Worm (Caenorhabditis elegans): ENCODE measurements around the gene srv-27.

Gene srv-27

ce11 chrIV:6290741-6291140, 7.4 kb downstream of the srv-27 start, which contains the start of gene srv-24:
TSS of gene srv-24 (minus strand) at chrIV:6290841.
- no peak for TF ChIP-seq pqm-1 (tag; optimal IDR thresholded peaks at IDR 0.05)
- TF ChIP-seq vab-7 (GFP tag; IDR thresholded peaks at IDR 0.05) = no peak
- no peak for TF ChIP-seq nhr-76 (tag; optimal IDR thresholded peaks at IDR 0.05)
- no peak for TF ChIP-seq tag-97 (GFP tag; IDR thresholded peaks at IDR 0.05)

- TF ChIP-seq ctbp-1 (GFP tag; IDR thresholded peaks at IDR 0.05) (no peak), mxl-3 (GFP tag; optimal IDR thresholded peaks at IDR 0.05) (no peak), ZK546.5 (tag; optimal IDR thresholded peaks at IDR 0.05) (no peak), ceh-62 (tag; optimal IDR thresholded peaks at IDR 0.05) (no peak), tag-97 (GFP tag; IDR thresholded peaks at IDR 0.05) (no peak), hif-1 (tag; optimal IDR thresholded peaks at IDR 0.05) (no peak), lin-15B (tag; optimal IDR thresholded peaks at IDR 0.05) (no peak), saeg-2 (GFP tag; IDR thresholded peaks at IDR 0.05) (no peak), lin-1 (GFP tag; IDR thresholded peaks at IDR 0.05) (no peak)
These were observed 13.9 kb downstream of the srv-27 start, which contains the start of gene ops-1 for ce11 chrIV:6284277-6284676. TSS of gene ops-1 (minus strand) at chrIV:6284377.

ce11 chrIV:6282143-6282542, 16.0 kb downstream of the srv-27 start, which contains the start of gene srv-32:
TSS of gene srv-32 (minus strand) at chrIV:6282243.
- TF ChIP-seq dmd-9 (GFP tag; IDR thresholded peaks at IDR 0.05) = no peak

ce11 chrIV:6279392-6279791, 18.8 kb downstream of the srv-27 start, which contains the start of gene sams-5:
TSS of gene sams-5 (minus strand) at chrIV:6279522.
- TF ChIP-seq nhr-76 (tag; optimal IDR thresholded peaks at IDR 0.05) = no peak
- TF ChIP-seq unc-130 (GFP tag; optimal IDR thresholded peaks at IDR 0.05) = no peak
- TF ChIP-seq T26A8.4 (GFP tag; IDR thresholded peaks at IDR 0.05) = no peak
- TF ChIP-seq aly-2 (tag; optimal IDR thresholded peaks at IDR 0.05) = no peak
- TF ChIP-seq zip-11 (GFP tag; IDR thresholded peaks at IDR 0.05) = no peak
- TF ChIP-seq attf-4 (tag; optimal IDR thresholded peaks at IDR 0.05) = no peak
- no peak for TF ChIP-seq nhr-11 (tag; optimal IDR thresholded peaks at IDR 0.05)
- TF ChIP-seq fos-1 (tag; optimal IDR thresholded peaks at IDR 0.05) = no peak
- no peak for TF ChIP-seq ama-1 (optimal IDR thresholded peaks at IDR 0.05)
- TF ChIP-seq saeg-2 (GFP tag; IDR thresholded peaks at IDR 0.05) = no peak
- no peak for TF ChIP-seq hmg-1.1 (GFP tag; IDR thresholded peaks at IDR 0.05)

ce11 chrIV:6275671-6276209, 22.4 kb downstream of the srv-27 start, which contains the start of the genes aat-4 and T13A10.1:
TSS of gene aat-4 (minus strand) at chrIV:6275721.
TSS of gene T13A10.1 (plus strand) at chrIV:6276081.
- TF ChIP-seq snpc-1.2 (GFP tag; IDR thresholded peaks at IDR 0.05) (no peak), ceh-20 (GFP tag; IDR thresholded peaks at IDR 0.05) (no peak), php-3 (GFP tag; IDR thresholded peaks at IDR 0.05) (peak; percentile 84), lin-15B (tag; optimal IDR thresholded peaks at IDR 0.05) (no peak), gei-8 (GFP tag; optimal IDR thresholded peaks at IDR 0.05) (no peak), Y5F2A.4 (GFP tag; optimal IDR thresholded peaks at IDR 0.05) (no peak), F37D6.2 (tag; optimal IDR thresholded peaks at IDR 0.05) (no peak), pqm-1 (tag; optimal IDR thresholded peaks at IDR 0.05) (peak; percentile 92), nhr-41 (GFP tag; IDR thresholded peaks at IDR 0.05) (peak; percentile 65; the same call in 1 of the 2 replicates), nhr-28 (tag; optimal IDR thresholded peaks at IDR 0.05) (peak; percentile 60), spr-3 (GFP tag; optimal IDR thresholded peaks at IDR 0.05) (no peak), skn-1 (tag; optimal IDR thresholded peaks at IDR 0.05) (no peak), ces-1 (GFP tag; optimal IDR thresholded peaks at IDR 0.05) (no peak), duxl-1 (tag; optimal IDR thresholded peaks at IDR 0.05; ENCODE audit: poor library complexity) (no peak), unc-62 (GFP tag; optimal IDR thresholded peaks at IDR 0.05 in 1 of 2) (peak in 1 of 2 experiments; percentile 74), unc-62 (tag; optimal IDR thresholded peaks at IDR 0.05) (no peak), dmd-6 (GFP tag; IDR thresholded peaks at IDR 0.05) (peak; percentile 88), F10B5.3 (tag; optimal IDR thresholded peaks at IDR 0.05) (no peak), sdz-12 (GFP tag; optimal IDR thresholded peaks at IDR 0.05) (no peak)

Data from whole organism, L4 larva.